Worm (Caenorhabditis elegans) whole organism, L4 larva: ENCODE measurements around the gene C54D10.3.

Source experiments
- aly-2 ChIP-seq: sonication (generic microtip); optimal IDR thresholded peaks from 2 replicates; lab custom pipeline; 2018; ENCODE audit warnings: missing biosample characterization, missing genetic modification characterization
- ceh-82 ChIP-seq: sonication (generic microtip); optimal IDR thresholded peaks from 2 replicates; lab custom pipeline; 2017; ENCODE audit warnings: missing biosample characterization, missing genetic modification characterization
- lin-1 ChIP-seq: fragments of 200-800 bp; sonication (Bioruptor generic); IDR thresholded peaks from 2 replicates; pipeline ENCODE4 v1.3.6; 2022; ENCODE audit warnings: missing genetic modification reagents, missing genetic modification characterization, missing compliant biosample characterization
- pqm-1 ChIP-seq: sonication (generic microtip); optimal IDR thresholded peaks from 2 replicates; lab custom pipeline; 2017; ENCODE audit warnings: missing biosample characterization, missing genetic modification characterization

DNA sequence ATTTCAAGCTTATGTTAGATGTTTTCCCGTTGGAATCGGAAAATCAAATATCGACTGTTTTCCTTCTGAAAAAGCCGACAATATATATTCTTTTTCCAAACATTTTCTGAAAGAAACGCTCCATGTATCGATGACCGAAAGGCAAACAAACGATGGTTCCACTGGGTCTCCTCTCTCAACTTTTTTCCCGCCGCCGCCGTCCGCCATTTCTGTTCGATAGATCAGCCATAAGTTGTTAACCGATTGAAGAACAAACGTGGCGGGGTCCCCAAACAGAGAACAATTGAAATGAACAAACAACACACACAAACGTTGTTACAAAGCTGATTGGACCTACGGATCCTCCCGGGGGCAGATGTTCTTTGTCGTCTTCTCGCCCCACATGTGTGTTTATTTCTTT, 48.3 kb downstream of the C54D10.3 start:
- TF ChIP-seq lin-1, result no peak
- TF ChIP-seq pqm-1, result no peak
- TF ChIP-seq ceh-82, result no peak
- no peak for TF ChIP-seq aly-2 (tag; lab: Kevin White, UChicago)
